Worm (Caenorhabditis elegans): ENCODE results near the gene kvs-3.

DNA sequence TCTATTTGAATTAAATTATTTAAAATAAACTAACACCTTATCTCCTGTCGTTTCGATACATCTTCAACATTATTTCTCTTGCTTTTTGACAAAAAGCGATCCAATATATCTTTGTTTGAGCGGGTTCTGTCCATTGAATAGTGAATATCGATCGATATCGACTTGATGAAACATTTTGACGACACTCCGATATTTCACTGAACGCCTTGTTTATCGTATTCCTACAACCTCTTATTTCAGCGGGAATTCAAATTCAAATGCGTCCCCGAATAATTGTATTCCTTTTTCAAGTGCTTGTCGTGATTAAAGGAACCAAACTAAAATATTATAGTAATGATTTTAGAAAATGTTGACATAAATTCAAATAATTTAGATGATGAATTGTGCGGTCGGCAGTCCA, 28.7 kb downstream of the kvs-3 start, which contains the start of the genes K07B1.7 and try-5:
- TF ChIP-seq nhr-12 (tag; optimal IDR thresholded peaks at IDR 0.05) (no peak), elt-3 (tag; optimal IDR thresholded peaks at IDR 0.05) (no peak), nhr-76 (tag; optimal IDR thresholded peaks at IDR 0.05) (no peak), elt-1 (tag; optimal IDR thresholded peaks at IDR 0.05; ENCODE audit: borderline replicate concordance, insufficient read depth) (no peak), unc-62 (GFP tag; optimal IDR thresholded peaks at IDR 0.05) (no peak), hlh-1 (tag; optimal IDR thresholded peaks at IDR 0.05) (no peak), sptf-1 (tag; optimal IDR thresholded peaks at IDR 0.05) (no peak), snpc-4 (tag; optimal IDR thresholded peaks at IDR 0.05) (no peak), lin-13 (tag; optimal IDR thresholded peaks at IDR 0.05) (peak; percentile 2), ztf-11 (tag; optimal IDR thresholded peaks at IDR 0.05) (no peak), pha-4 (tag; optimal IDR thresholded peaks at IDR 0.05) (peak; percentile 45), mep-1 (tag; optimal IDR thresholded peaks at IDR 0.05) (peak; percentile 65), unc-39 (tag; optimal IDR thresholded peaks at IDR 0.05) (no peak)
